Fruit fly (Drosophila melanogaster): Measurements from ENCODE around the gene comm.

The comm gene

dm6 chr3L:15700338-15700966 lies 27.8 kb downstream of the comm start (continued):
- TF ChIP-seq dac (GFP tag; optimal IDR thresholded peaks at IDR 0.05) (no peak), Met (GFP tag; optimal IDR thresholded peaks at IDR 0.05) (peak; percentile 49), Sox102F (GFP tag; optimal IDR thresholded peaks at IDR 0.05) (peak; percentile 69), topi (GFP tag; optimal IDR thresholded peaks at IDR 0.05) (peak; percentile 87), esn (GFP tag; optimal IDR thresholded peaks at IDR 0.05) (peak; percentile 91), Sox15 (GFP tag; optimal IDR thresholded peaks at IDR 0.05) (peak; percentile 54), salr (GFP tag; optimal IDR thresholded peaks at IDR 0.05) (peak; percentile 20 to 83), Ets21C (GFP tag; optimal IDR thresholded peaks at IDR 0.05) (peak; percentile 62), Eip93F (GFP tag; optimal IDR thresholded peaks at IDR 0.05) (no peak)

- TF ChIP-seq fkh (GFP tag; optimal IDR thresholded peaks at IDR 0.05) (peak; percentile 38), Smox (GFP tag; optimal IDR thresholded peaks at IDR 0.05) (no peak), CG32006 (GFP tag; optimal IDR thresholded peaks at IDR 0.05) (no peak), Met (GFP tag; optimal IDR thresholded peaks at IDR 0.05) (no peak), CG6792 (GFP tag; optimal IDR thresholded peaks at IDR 0.05) (no peak), CG3919 (GFP tag; optimal IDR thresholded peaks at IDR 0.05) (peak; percentile 24), CG6854 (GFP tag; optimal IDR thresholded peaks at IDR 0.05) (no peak), Sox15 (GFP tag; optimal IDR thresholded peaks at IDR 0.05) (no peak), fd59A (GFP tag; optimal IDR thresholded peaks at IDR 0.05) (no peak), lz (GFP tag; optimal IDR thresholded peaks at IDR 0.05) (no peak), Hr39 (GFP tag; optimal IDR thresholded peaks at IDR 0.05) (no peak), CG6808 (GFP tag; optimal IDR thresholded peaks at IDR 0.05) (no peak), dsx (GFP tag; optimal IDR thresholded peaks at IDR 0.05; ENCODE audit: poor library complexity, severe bottlenecking) (no peak), CG1621 (tag; optimal IDR thresholded peaks at IDR 0.05) (peak; percentile 61), CG10631 (GFP tag; optimal IDR thresholded peaks at IDR 0.05) (no peak), CG10669 (GFP tag; optimal IDR thresholded peaks at IDR 0.05) (no peak), CG15336 (GFP tag; IDR thresholded peaks at IDR 0.05) (peak; percentile 22; the same call in 1 of the 2 replicates), Eip75B (GFP tag; optimal IDR thresholded peaks at IDR 0.05) (no peak), OdsH (GFP tag; optimal IDR thresholded peaks at IDR 0.05) (no peak), esn (GFP tag; optimal IDR thresholded peaks at IDR 0.05) (no peak), topi (GFP tag; optimal IDR thresholded peaks at IDR 0.05) (no peak), Gug (GFP tag; IDR thresholded peaks at IDR 0.05) (no peak), net (GFP tag; optimal IDR thresholded peaks at IDR 0.05) (no peak), CG8119 (GFP tag; IDR thresholded peaks at IDR 0.05) (no peak), ss (GFP tag; optimal IDR thresholded peaks at IDR 0.05) (peak in 1 of 2 experiments; percentile 15), Blimp-1 (GFP tag; optimal IDR thresholded peaks at IDR 0.05) (peak; percentile 39), CG6163 (GFP tag; IDR thresholded peaks at IDR 0.05) (no peak), CG8319 (GFP tag; optimal IDR thresholded peaks at IDR 0.05) (no peak), CG34406 (GFP tag; optimal IDR thresholded peaks at IDR 0.05) (no peak), Ets96B (tag; optimal IDR thresholded peaks at IDR 0.05) (no peak), Ets21C (GFP tag; optimal IDR thresholded peaks at IDR 0.05) (no peak), cyc (GFP tag; optimal IDR thresholded peaks at IDR 0.05) (no peak), CG16779 (tag; optimal IDR thresholded peaks at IDR 0.05) (peak; percentile 30), CG11762 (GFP tag; optimal IDR thresholded peaks at IDR 0.05; ENCODE audit: insufficient read depth) (no peak), Hr38 (GFP tag; optimal IDR thresholded peaks at IDR 0.05) (no peak), CG9139 (GFP tag; optimal IDR thresholded peaks at IDR 0.05) (no peak), CG8632 (GFP tag; optimal IDR thresholded peaks at IDR 0.05) (no peak), salr (GFP tag; optimal IDR thresholded peaks at IDR 0.05) (no peak), acj6 (GFP tag; optimal IDR thresholded peaks at IDR 0.05) (no peak), eg (GFP tag; IDR thresholded peaks at IDR 0.05) (peak; percentile 48; the same call in 1 of the 3 replicates), pdm3 (GFP tag; optimal IDR thresholded peaks at IDR 0.05) (no peak), CG7368 (GFP tag; optimal IDR thresholded peaks at IDR 0.05) (no peak), Hr4 (GFP tag; optimal IDR thresholded peaks at IDR 0.05) (no peak), achi (GFP tag; optimal IDR thresholded peaks at IDR 0.05) (peak; percentile 9)
Observed at dm6 chr3L:15699626-15700337, 28.4 kb downstream of the comm start, which contains the start of gene comm2. Gene comm2 (minus strand): TSS chr3L:15699850.
